Worm (Caenorhabditis elegans): ENCODE data around the gene fbxa-169.

DNA sequence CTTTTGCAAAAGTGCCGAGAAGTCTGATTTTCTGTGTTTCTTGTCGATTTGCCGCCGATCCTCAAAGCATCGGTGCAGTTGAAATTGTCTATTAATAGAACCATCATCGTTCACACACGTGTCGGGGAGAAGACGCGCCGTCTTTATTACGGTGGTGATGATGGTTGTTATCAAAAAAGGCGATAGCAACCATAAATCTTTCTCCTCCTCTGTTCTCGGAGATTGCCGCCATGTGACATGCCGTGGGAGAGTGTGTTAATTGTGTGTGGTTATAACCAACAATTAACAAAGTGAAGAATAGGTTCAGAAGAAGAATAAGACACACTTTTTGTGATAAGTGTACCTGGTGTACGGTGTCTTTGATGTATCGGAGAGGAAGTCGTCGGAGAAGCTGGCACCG is 32.7 kb downstream of the fbxa-169 start:
- TF ChIP-seq ama-1 (optimal IDR thresholded peaks at IDR 0.05) (no peak), nhr-12 (tag; optimal IDR thresholded peaks at IDR 0.05) (no peak), mml-1 (tag; optimal IDR thresholded peaks at IDR 0.05) (no peak), R02D3.7 (tag; optimal IDR thresholded peaks at IDR 0.05) (no peak), mdl-1 (tag; optimal IDR thresholded peaks at IDR 0.05) (peak; percentile 63), nhr-67 (tag; optimal IDR thresholded peaks at IDR 0.05) (no peak), ztf-11 (tag; optimal IDR thresholded peaks at IDR 0.05) (no peak), tbx-2 (tag; optimal IDR thresholded peaks at IDR 0.05) (no peak), nhr-11 (tag; optimal IDR thresholded peaks at IDR 0.05) (no peak), zag-1 (tag; optimal IDR thresholded peaks at IDR 0.05) (no peak), elt-2 (tag; optimal IDR thresholded peaks at IDR 0.05) (peak; percentile 2), nfya-1 (tag; optimal IDR thresholded peaks at IDR 0.05; ENCODE audit: insufficient read depth) (no peak), fkh-10 (GFP tag; optimal IDR thresholded peaks at IDR 0.05) (no peak)

All from whole organism, L3 larva.